Fruit fly (Drosophila melanogaster) whole organism, prepupa: ENCODE results near the gene Cp38.

Source experiments
- Blimp-1 ChIP-seq: fragments of 200-800 bp; sonication (Bioruptor generic); optimal IDR thresholded peaks from 3 replicates; lab custom pipeline; 2017; ENCODE audit warnings: missing biosample characterization, missing genetic modification characterization, mild to moderate bottlenecking, moderate library complexity, missing genetic modification reagents
- CG10631 ChIP-seq: fragments of 200-800 bp; sonication (Bioruptor generic); optimal IDR thresholded peaks from 2 replicates; lab custom pipeline; 2016; ENCODE audit warnings: missing biosample characterization, missing genetic modification characterization
- CG10669 ChIP-seq: fragments of 200-800 bp; sonication (Bioruptor generic); optimal IDR thresholded peaks from 3 replicates; lab custom pipeline; 2018; ENCODE audit warnings: missing biosample characterization, mild to moderate bottlenecking, missing genetic modification characterization, moderate library complexity
- CG11294 ChIP-seq: fragments of 200-800 bp; sonication (Bioruptor generic); IDR thresholded peaks from 2 replicates; pipeline ENCODE4 v1.3.6; 2022; ENCODE audit warnings: missing biosample characterization, missing genetic modification characterization
- CG11762 ChIP-seq: fragments of 200-800 bp; sonication (Bioruptor generic); optimal IDR thresholded peaks from 3 replicates; lab custom pipeline; 2016; ENCODE audit warnings: missing biosample characterization, missing genetic modification characterization; ENCODE audit not compliant: insufficient read depth
- CG11902 ChIP-seq: fragments of 200-800 bp; sonication (Bioruptor generic); optimal IDR thresholded peaks from 3 replicates; lab custom pipeline; 2016; ENCODE audit warnings: missing biosample characterization, missing genetic modification characterization
- CG15336 ChIP-seq: fragments of 200-800 bp; sonication (Bioruptor generic); IDR thresholded peaks from 2 replicates; pipeline ENCODE4 v1.3.6; 2022; ENCODE audit warnings: missing biosample characterization, missing genetic modification characterization
- CG1621 ChIP-seq: fragments of 200-800 bp; sonication (Bioruptor generic); optimal IDR thresholded peaks from 3 replicates; lab custom pipeline; 2018; ENCODE audit warnings: missing biosample characterization, mild to moderate bottlenecking, missing genetic modification characterization
- CG31627 ChIP-seq: fragments of 200-800 bp; sonication (Bioruptor generic); optimal IDR thresholded peaks from 3 replicates; lab custom pipeline; 2016; ENCODE audit warnings: missing biosample characterization, missing genetic modification characterization
- CG34406 ChIP-seq: fragments of 200-800 bp; sonication (Bioruptor generic); optimal IDR thresholded peaks from 3 replicates; lab custom pipeline; 2016; ENCODE audit warnings: missing biosample characterization, missing genetic modification characterization
- CG3919 ChIP-seq: fragments of 200-800 bp; sonication (Bioruptor generic); optimal IDR thresholded peaks from 3 replicates; lab custom pipeline; 2016; ENCODE audit warnings: missing biosample characterization, missing genetic modification characterization
- CG4318 ChIP-seq: fragments of 200-800 bp; sonication (Bioruptor generic); optimal IDR thresholded peaks from 3 replicates; lab custom pipeline; 2017; ENCODE audit warnings: missing biosample characterization, mild to moderate bottlenecking, missing genetic modification characterization
- CG6276 ChIP-seq: fragments of 200-800 bp; sonication (Bioruptor generic); optimal IDR thresholded peaks from 2 replicates; lab custom pipeline; 2017; ENCODE audit warnings: missing biosample characterization, mild to moderate bottlenecking, missing genetic modification characterization
- CG6792 ChIP-seq: fragments of 200-800 bp; sonication (Bioruptor generic); optimal IDR thresholded peaks from 3 replicates; lab custom pipeline; 2016; ENCODE audit warnings: missing biosample characterization, missing genetic modification characterization
- CG6854 ChIP-seq: fragments of 200-800 bp; sonication (Bioruptor generic); optimal IDR thresholded peaks from 2 replicates; lab custom pipeline; 2017; ENCODE audit warnings: missing biosample characterization, mild to moderate bottlenecking, missing genetic modification characterization
- CG7368 ChIP-seq: fragments of 200-800 bp; sonication (Bioruptor generic); optimal IDR thresholded peaks from 3 replicates; lab custom pipeline; 2016; ENCODE audit warnings: missing biosample characterization, missing genetic modification characterization
- CG8119 ChIP-seq: fragments of 200-800 bp; sonication (Bioruptor generic); IDR thresholded peaks from 3 replicates; pipeline ENCODE4 v1.3.6; 2022; ENCODE audit warnings: missing biosample characterization, missing genetic modification characterization
- CG8632 ChIP-seq: fragments of 200-800 bp; sonication (Bioruptor generic); optimal IDR thresholded peaks from 3 replicates; lab custom pipeline; 2016; ENCODE audit warnings: missing biosample characterization, missing genetic modification characterization
- CG9139 ChIP-seq: fragments of 200-800 bp; sonication (Bioruptor generic); optimal IDR thresholded peaks from 3 replicates; lab custom pipeline; 2017; ENCODE audit warnings: missing biosample characterization, mild to moderate bottlenecking, missing genetic modification characterization
- Ets21C ChIP-seq: fragments of 200-800 bp; sonication (Bioruptor generic); optimal IDR thresholded peaks from 3 replicates; lab custom pipeline; 2016; ENCODE audit warnings: missing biosample characterization, missing genetic modification characterization
- Ets96B ChIP-seq: fragments of 200-800 bp; optimal IDR thresholded peaks from 2 replicates; lab custom pipeline; 2019; ENCODE audit warnings: missing biosample characterization, mild to moderate bottlenecking, missing genetic modification characterization, moderate library complexity
- Gug ChIP-seq: fragments of 200-800 bp; sonication (Bioruptor generic); IDR thresholded peaks from 2 replicates; pipeline ENCODE4 v1.3.6; 2022; ENCODE audit warnings: missing biosample characterization, missing genetic modification characterization
- Hr38 ChIP-seq: sonication (Bioruptor generic); optimal IDR thresholded peaks from 2 replicates; lab custom pipeline; 2016; ENCODE audit warnings: missing biosample characterization, missing genetic modification characterization
- Hr39 ChIP-seq: fragments of 200-800 bp; sonication (Bioruptor generic); optimal IDR thresholded peaks from 2 replicates; lab custom pipeline; 2016; ENCODE audit warnings: missing biosample characterization, missing genetic modification characterization
- Lpt ChIP-seq: fragments of 200-800 bp; sonication (Bioruptor generic); optimal IDR thresholded peaks from 3 replicates; lab custom pipeline; 2016; ENCODE audit warnings: missing biosample characterization, missing genetic modification characterization
- Met ChIP-seq: fragments of 200-800 bp; sonication (Bioruptor generic); optimal IDR thresholded peaks from 3 replicates; lab custom pipeline; 2016; ENCODE audit warnings: missing biosample characterization, missing genetic modification characterization
- OdsH ChIP-seq: fragments of 200-800 bp; sonication (Bioruptor generic); optimal IDR thresholded peaks from 3 replicates; lab custom pipeline; 2016; ENCODE audit warnings: missing biosample characterization, missing genetic modification characterization
- Smox ChIP-seq: fragments of 200-800 bp; sonication (Bioruptor generic); optimal IDR thresholded peaks from 3 replicates; lab custom pipeline; 2016; ENCODE audit warnings: missing biosample characterization, missing genetic modification characterization
- Sox102F ChIP-seq: fragments of 200-800 bp; sonication (Bioruptor generic); optimal IDR thresholded peaks from 2 replicates; lab custom pipeline; 2016; ENCODE audit warnings: missing biosample characterization, mild to moderate bottlenecking, missing genetic modification characterization
- Sox14 ChIP-seq: fragments of 200-800 bp; sonication (Bioruptor generic); optimal IDR thresholded peaks from 3 replicates; lab custom pipeline; 2016; ENCODE audit warnings: missing biosample characterization, missing genetic modification characterization
- Sox15 ChIP-seq: fragments of 200-800 bp; sonication (Bioruptor generic); optimal IDR thresholded peaks from 3 replicates; lab custom pipeline; 2016; ENCODE audit warnings: missing biosample characterization, missing genetic modification characterization
- achi ChIP-seq: fragments of 200-800 bp; sonication (Bioruptor generic); optimal IDR thresholded peaks from 3 replicates; lab custom pipeline; 2016; ENCODE audit warnings: missing biosample characterization, missing genetic modification characterization
- acj6 ChIP-seq: fragments of 200-800 bp; sonication (Bioruptor generic); optimal IDR thresholded peaks from 3 replicates; lab custom pipeline; 2016; ENCODE audit warnings: missing biosample characterization, missing genetic modification characterization
- cyc ChIP-seq: fragments of 200-800 bp; sonication (Bioruptor generic); optimal IDR thresholded peaks from 3 replicates; lab custom pipeline; 2016; ENCODE audit warnings: missing biosample characterization, missing genetic modification characterization
- dsx ChIP-seq: fragments of 200-800 bp; optimal IDR thresholded peaks from 3 replicates; lab custom pipeline; 2019; ENCODE audit warnings: missing biosample characterization, mild to moderate bottlenecking, missing genetic modification characterization, moderate library complexity; ENCODE audit not compliant: poor library complexity, severe bottlenecking
- eg ChIP-seq: fragments of 200-800 bp; sonication (Bioruptor generic); IDR thresholded peaks from 3 replicates; pipeline ENCODE4 v1.3.6; 2022; ENCODE audit warnings: missing biosample characterization, missing genetic modification characterization
- esn ChIP-seq: fragments of 200-800 bp; sonication (Bioruptor generic); optimal IDR thresholded peaks from 2 replicates; lab custom pipeline; 2016; ENCODE audit warnings: missing biosample characterization, mild to moderate bottlenecking, missing genetic modification characterization, moderate library complexity
- fd59A ChIP-seq: fragments of 200-800 bp; sonication (Bioruptor generic); optimal IDR thresholded peaks from 2 replicates; lab custom pipeline; 2017; ENCODE audit warnings: missing biosample characterization, mild to moderate bottlenecking, missing genetic modification characterization, missing genetic modification reagents
- fkh ChIP-seq: fragments of 200-800 bp; sonication (Bioruptor generic); optimal IDR thresholded peaks from 3 replicates; lab custom pipeline; 2017; ENCODE audit warnings: missing biosample characterization, mild to moderate bottlenecking, missing genetic modification characterization, moderate library complexity
- lz ChIP-seq: fragments of 200-800 bp; sonication (Bioruptor generic); optimal IDR thresholded peaks from 3 replicates; lab custom pipeline; 2016; ENCODE audit warnings: missing biosample characterization, missing genetic modification characterization
- net ChIP-seq: fragments of 200-800 bp; sonication (Bioruptor generic); optimal IDR thresholded peaks from 3 replicates; lab custom pipeline; 2016; ENCODE audit warnings: missing biosample characterization, missing genetic modification characterization
- pdm3 ChIP-seq: fragments of 200-800 bp; sonication (Bioruptor generic); optimal IDR thresholded peaks from 3 replicates; lab custom pipeline; 2016; ENCODE audit warnings: missing biosample characterization, missing genetic modification characterization
- salr ChIP-seq, 2 experiments: fragments of 200-800 bp; sonication (Bioruptor generic); optimal IDR thresholded peaks; 3 replicates each; lab custom pipeline; 2016 to 2018; ENCODE audit warnings: missing biosample characterization in 2 of 2, missing genetic modification characterization in 2 of 2, mild to moderate bottlenecking in 1 of 2
- spab ChIP-seq: fragments of 200-800 bp; sonication (Bioruptor generic); optimal IDR thresholded peaks from 2 replicates; lab custom pipeline; 2017; ENCODE audit warnings: missing biosample characterization, mild to moderate bottlenecking, missing genetic modification characterization, missing genetic modification reagents
- ss ChIP-seq, 2 experiments: fragments of 200-800 bp; sonication (Bioruptor generic); optimal IDR thresholded peaks; 2 replicates in 1 of 2; 3 replicates in 1 of 2; lab custom pipeline; 2017 to 2018; ENCODE audit warnings: mild to moderate bottlenecking in 2 of 2, missing biosample characterization in 2 of 2, missing genetic modification characterization in 2 of 2, moderate library complexity in 1 of 2
- svp ChIP-seq: fragments of 200-800 bp; sonication (Bioruptor generic); peaks from one replicate; lab custom pipeline; 2016; ENCODE audit warnings: missing biosample characterization, missing genetic modification characterization
- topi ChIP-seq: fragments of 200-800 bp; sonication (Bioruptor generic); optimal IDR thresholded peaks from 3 replicates; lab custom pipeline; 2016; ENCODE audit warnings: missing biosample characterization, missing genetic modification characterization
- vri ChIP-seq: fragments of 200-800 bp; sonication (Bioruptor generic); optimal IDR thresholded peaks from 3 replicates; lab custom pipeline; 2016; ENCODE audit warnings: missing biosample characterization, mild to moderate bottlenecking, missing genetic modification characterization

Cp38 gene

DNA sequence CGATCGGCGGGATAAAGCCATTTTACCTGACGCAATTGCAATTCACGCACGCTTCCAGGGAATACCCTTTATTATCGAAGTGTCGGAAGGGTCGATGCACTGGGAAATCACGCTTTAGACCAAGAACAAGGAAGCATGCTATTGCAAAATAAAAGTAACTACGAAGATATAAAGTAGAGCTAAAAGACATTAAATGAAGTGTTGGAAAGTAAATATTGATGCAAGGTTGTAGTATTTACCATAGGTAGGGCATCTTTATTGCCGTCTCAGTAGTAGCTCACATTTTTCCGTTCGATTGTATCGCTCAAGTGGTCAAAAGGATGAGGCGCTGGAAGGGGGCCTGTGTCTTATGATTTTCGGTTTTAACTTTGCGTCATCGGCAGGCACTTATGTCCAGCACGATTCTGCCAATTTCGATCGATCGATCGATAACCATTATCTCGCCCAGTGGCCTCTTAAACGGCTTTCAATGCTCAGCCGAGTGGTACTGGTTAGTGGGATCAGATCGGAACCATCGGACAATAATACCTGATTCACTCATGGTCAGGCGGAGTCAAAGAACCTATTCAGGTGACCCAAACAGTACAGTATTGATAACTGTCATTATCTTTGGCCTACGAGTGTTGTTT is 16.1 kb downstream of the Cp38 start (continued):
- TF ChIP-seq fd59A (GFP tag; lab: Kevin White, UChicago) (no peak), CG11902 (no peak), esn (GFP tag; lab: Kevin White, UChicago) (peak; percentile 31), Hr39 (GFP tag; lab: Kevin White, UChicago) (peak; percentile 7), CG10631 (GFP tag; lab: Kevin White, UChicago) (no peak), Lpt (GFP tag; lab: Kevin White, UChicago) (no peak), svp (GFP tag; lab: Kevin White, UChicago) (peak; percentile 50), Ets21C (GFP tag; lab: Kevin White, UChicago) (no peak), CG34406 (GFP tag; lab: Kevin White, UChicago) (peak; percentile 8), Ets96B (peak; percentile 16), Blimp-1 (GFP tag; lab: Kevin White, UChicago) (no peak), eg (GFP tag; lab: Robert Waterston, UW) (no peak), OdsH (GFP tag; lab: Kevin White, UChicago) (peak; percentile 3), CG1621 (tag; lab: Kevin White, UChicago) (no peak), dsx (GFP tag; lab: Kevin White, UChicago) (no peak), Sox15 (GFP tag; lab: Kevin White, UChicago) (no peak), CG9139 (no peak), CG10669 (GFP tag; lab: Kevin White, UChicago) (peak; percentile 7), CG15336 (0 out of 2 replicates have a peak, but pooled peaks have one; percentile 22), salr (GFP tag; optimal IDR thresholded peaks at IDR 0.05; lab: Kevin White, UChicago) (no peak), CG7368 (GFP tag; lab: Kevin White, UChicago) (no peak), CG6276 (GFP tag; lab: Kevin White, UChicago) (no peak), Hr38 (GFP tag; lab: Kevin White, UChicago) (no peak), spab (GFP tag; lab: Kevin White, UChicago) (no peak), CG3919 (GFP tag; lab: Kevin White, UChicago) (peak; percentile 18), CG6792 (no peak), Sox102F (GFP tag; lab: Kevin White, UChicago) (no peak), lz (peak; percentile 24), CG6854 (GFP tag; lab: Kevin White, UChicago) (no peak), fkh (GFP tag; lab: Kevin White, UChicago) (no peak), topi (peak; percentile 10), cyc (GFP tag; lab: Kevin White, UChicago) (peak; percentile 20), CG11294 (GFP tag; lab: Robert Waterston, UW) (no peak), Sox14 (peak; percentile 37), net (no peak), CG8632 (GFP tag; lab: Kevin White, UChicago) (peak; percentile 29), CG11762 (GFP tag; lab: Kevin White, UChicago) (no peak)

- TF ChIP-seq Smox (GFP tag; lab: Kevin White, UChicago), result no peak
- TF ChIP-seq CG1621 (tag; lab: Kevin White, UChicago), result no peak
- no peak for TF ChIP-seq CG15336
- no peak for TF ChIP-seq lz
- TF ChIP-seq CG10669 (GFP tag; lab: Kevin White, UChicago), result peak; percentile 7
- no peak for TF ChIP-seq vri (GFP tag; lab: Kevin White, UChicago)
- TF ChIP-seq Hr38 (GFP tag; lab: Kevin White, UChicago), result no peak
- no peak for TF ChIP-seq CG4318
- no peak for TF ChIP-seq CG9139
- TF ChIP-seq Gug (GFP tag; lab: Robert Waterston, UW), result no peak
- TF ChIP-seq achi (GFP tag; lab: Kevin White, UChicago), result peak; percentile 16
- no peak for TF ChIP-seq ss (GFP tag; optimal IDR thresholded peaks at IDR 0.05; lab: Kevin White, UChicago)
- no peak for TF ChIP-seq CG11762 (GFP tag; lab: Kevin White, UChicago)
- TF ChIP-seq Hr39 (GFP tag; lab: Kevin White, UChicago), result peak; percentile 16
- 0 out of 2 replicates have a peak, but pooled peaks have one; percentile 18 for TF ChIP-seq CG11294 (GFP tag; lab: Robert Waterston, UW)
- TF ChIP-seq pdm3 (GFP tag; lab: Kevin White, UChicago), result peak; percentile 15
- TF ChIP-seq CG8119 (GFP tag; lab: Robert Waterston, UW), result no peak
- peak; percentile 2 for TF ChIP-seq CG6792
- no peak for TF ChIP-seq fkh (GFP tag; lab: Kevin White, UChicago)
- TF ChIP-seq Sox102F (GFP tag; lab: Kevin White, UChicago), result no peak
- peak; percentile 40 for TF ChIP-seq acj6 (GFP tag; lab: Kevin White, UChicago)
- no peak for TF ChIP-seq Met (GFP tag; lab: Kevin White, UChicago)
- TF ChIP-seq cyc (GFP tag; lab: Kevin White, UChicago), result no peak
- peak; percentile 10 for TF ChIP-seq OdsH (GFP tag; lab: Kevin White, UChicago)
- TF ChIP-seq CG31627 (GFP tag; lab: Kevin White, UChicago), result peak; percentile 4
- no peak for TF ChIP-seq spab (GFP tag; lab: Kevin White, UChicago)
- TF ChIP-seq salr (GFP tag; optimal IDR thresholded peaks at IDR 0.05; lab: Kevin White, UChicago), result no peak
Measured at dm6 chrX:8499151-8499550, 17.5 kb downstream of the Cp38 start.
